Worm (Caenorhabditis elegans) whole organism, mixed stage, embryonic: Measurements from ENCODE around the gene str-211.

Experiments used
- blmp-1 ChIP-seq: fragments of 150-350 bp; optimal IDR thresholded peaks from 2 replicates; lab custom pipeline; 2014; ENCODE audit warnings: missing biosample characterization, missing genetic modification characterization
- hlh-1 ChIP-seq: fragments of 150-350 bp; optimal IDR thresholded peaks from 2 replicates; lab custom pipeline; 2014; ENCODE audit warnings: missing biosample characterization, missing genetic modification reagents, missing genetic modification characterization
- lin-13 ChIP-seq: fragments of 150-350 bp; optimal IDR thresholded peaks from 2 replicates; lab custom pipeline; 2014; ENCODE audit warnings: missing biosample characterization, missing genetic modification characterization
- lin-32 ChIP-seq: fragments of 200-800 bp; sonication (Bioruptor generic); optimal IDR thresholded peaks from 2 replicates; lab custom pipeline; 2018; ENCODE audit warnings: mild to moderate bottlenecking, missing genetic modification characterization, missing compliant biosample characterization
- mab-5 ChIP-seq: fragments of 150-350 bp; optimal IDR thresholded peaks from 2 replicates; lab custom pipeline; 2014; ENCODE audit warnings: missing biosample characterization, missing genetic modification characterization
- mep-1 ChIP-seq: fragments of 150-350 bp; optimal IDR thresholded peaks from 2 replicates; lab custom pipeline; 2017; ENCODE audit warnings: missing biosample characterization, missing genetic modification reagents, missing genetic modification characterization, inconsistent platforms
- nhr-12 ChIP-seq: fragments of 150-350 bp; optimal IDR thresholded peaks from 2 replicates; lab custom pipeline; 2014; ENCODE audit warnings: missing biosample characterization, missing genetic modification characterization
- nhr-237 ChIP-seq: fragments of 150-350 bp; optimal IDR thresholded peaks from 2 replicates; lab custom pipeline; 2014; ENCODE audit warnings: missing biosample characterization, missing genetic modification characterization
- nhr-28 ChIP-seq: fragments of 150-350 bp; optimal IDR thresholded peaks from 2 replicates; lab custom pipeline; 2014; ENCODE audit warnings: missing biosample characterization, missing genetic modification characterization
- nhr-76 ChIP-seq: sonication (generic microtip); optimal IDR thresholded peaks from 2 replicates; lab custom pipeline; 2017; ENCODE audit warnings: missing biosample characterization, missing genetic modification characterization
- pha-4 ChIP-seq: fragments of 150-350 bp; optimal IDR thresholded peaks from 2 replicates; lab custom pipeline; 2018; ENCODE audit warnings: missing biosample characterization, missing genetic modification reagents, missing genetic modification characterization
- tbx-8 ChIP-seq: fragments of 200-800 bp; sonication (Bioruptor generic); optimal IDR thresholded peaks from 2 replicates; lab custom pipeline; 2018; ENCODE audit warnings: mild to moderate bottlenecking, missing genetic modification characterization, moderate library complexity, missing compliant biosample characterization
- unc-39 ChIP-seq: fragments of 150-350 bp; optimal IDR thresholded peaks from 2 replicates; lab custom pipeline; 2014; ENCODE audit warnings: missing biosample characterization, missing genetic modification characterization
- unc-62 ChIP-seq: fragments of 150-350 bp; optimal IDR thresholded peaks from 2 replicates; lab custom pipeline; 2014; ENCODE audit warnings: missing biosample characterization, missing genetic modification reagents, missing genetic modification characterization

DNA sequence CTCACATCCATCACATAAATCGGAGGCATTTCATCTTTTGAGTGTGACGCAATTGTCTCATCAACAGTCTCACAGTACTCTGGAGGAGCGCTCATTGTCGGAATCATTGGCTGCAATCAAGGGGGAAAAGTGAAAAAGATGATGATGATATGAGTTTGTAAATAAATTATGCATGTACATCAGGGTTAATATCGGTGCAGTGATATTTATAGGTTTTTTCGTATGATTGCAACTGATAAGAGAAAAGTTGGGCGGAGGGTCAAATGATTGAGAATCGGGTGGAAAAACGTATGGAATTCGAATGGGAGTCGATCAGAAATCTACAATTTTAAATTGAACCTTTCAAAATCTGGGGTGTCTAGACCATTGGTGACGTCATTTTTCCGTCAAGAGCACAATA lies 29.2 kb downstream of the str-211 start, which contains the start of gene H23N18.6:
- TF ChIP-seq tbx-8 (GFP tag; lab: Kevin White, UChicago) (no peak), nhr-12 (no peak), lin-32 (GFP tag; lab: Kevin White, UChicago) (no peak), nhr-237 (tag; lab: Kevin White, UChicago) (no peak), nhr-28 (tag; lab: Kevin White, UChicago) (no peak), nhr-76 (tag; lab: Kevin White, UChicago) (no peak), hlh-1 (tag; lab: Kevin White, UChicago) (no peak), mab-5 (no peak), unc-62 (GFP tag; lab: Kevin White, UChicago) (no peak), mep-1 (tag; lab: Kevin White, UChicago) (no peak), pha-4 (no peak), unc-39 (tag; lab: Kevin White, UChicago) (no peak), blmp-1 (tag; lab: Kevin White, UChicago) (no peak), lin-13 (tag; lab: Kevin White, UChicago) (no peak)
